Fruit fly (Drosophila melanogaster) Kc167 (cell line): ENCODE results near the gene Ent1.

Experiments used
- Sin3A ChIP-seq: fragments of >200 bp; optimal IDR thresholded peaks from 2 replicates; lab custom pipeline; 2018; ENCODE audit warnings: missing external identifiers
- insv ChIP-seq: fragments of >200 bp; optimal IDR thresholded peaks from 3 replicates; lab custom pipeline; 2018; ENCODE audit warnings: missing external identifiers
- psq ChIP-seq: fragments of >200 bp; optimal IDR thresholded peaks from 2 replicates; lab custom pipeline; 2017; ENCODE audit warnings: missing external identifiers

dm6 chr2L:356234-356633 lies 1.4 kb downstream of the Ent1 start:
- no peak for TF ChIP-seq psq (lab: Kevin White, UChicago)
- no peak for TF ChIP-seq insv (lab: Kevin White, UChicago)
- no peak for TF ChIP-seq Sin3A (lab: Kevin White, UChicago)
